Fruit fly (Drosophila melanogaster) whole organism, prepupa: ENCODE data around the gene Rev1.
A peak's percentile ranks its signal among the peaks of the same experiment; 100 is the strongest.

Experiments
- Blimp-1 ChIP-seq: fragments of 200-800 bp; sonication (Bioruptor generic); optimal IDR thresholded peaks from 3 replicates; lab custom pipeline; 2017; ENCODE audit warnings: missing biosample characterization, missing genetic modification characterization, mild to moderate bottlenecking, moderate library complexity, missing genetic modification reagents
- CG11294 ChIP-seq: fragments of 200-800 bp; sonication (Bioruptor generic); IDR thresholded peaks from 2 replicates; pipeline ENCODE4 v1.3.6; 2022; ENCODE audit warnings: missing biosample characterization, missing genetic modification characterization
- CG11762 ChIP-seq: fragments of 200-800 bp; sonication (Bioruptor generic); optimal IDR thresholded peaks from 3 replicates; lab custom pipeline; 2016; ENCODE audit warnings: missing biosample characterization, missing genetic modification characterization; ENCODE audit not compliant: insufficient read depth
- CG11902 ChIP-seq: fragments of 200-800 bp; sonication (Bioruptor generic); optimal IDR thresholded peaks from 3 replicates; lab custom pipeline; 2016; ENCODE audit warnings: missing biosample characterization, missing genetic modification characterization
- CG15336 ChIP-seq: fragments of 200-800 bp; sonication (Bioruptor generic); IDR thresholded peaks from 2 replicates; pipeline ENCODE4 v1.3.6; 2022; ENCODE audit warnings: missing biosample characterization, missing genetic modification characterization
- CG16779 ChIP-seq: fragments of 200-800 bp; sonication (Bioruptor generic); optimal IDR thresholded peaks from 3 replicates; lab custom pipeline; 2017; ENCODE audit warnings: missing biosample characterization, mild to moderate bottlenecking, missing genetic modification characterization
- CG3032 ChIP-seq: fragments of 200-800 bp; optimal IDR thresholded peaks from 2 replicates; lab custom pipeline; 2019; ENCODE audit warnings: missing biosample characterization, mild to moderate bottlenecking, missing genetic modification characterization, moderate library complexity
- CG31627 ChIP-seq: fragments of 200-800 bp; sonication (Bioruptor generic); optimal IDR thresholded peaks from 3 replicates; lab custom pipeline; 2016; ENCODE audit warnings: missing biosample characterization, missing genetic modification characterization
- CG32006 ChIP-seq: fragments of 200-800 bp; sonication (Bioruptor generic); optimal IDR thresholded peaks from 3 replicates; lab custom pipeline; 2017; ENCODE audit warnings: missing biosample characterization, mild to moderate bottlenecking, missing genetic modification characterization
- CG34406 ChIP-seq: fragments of 200-800 bp; sonication (Bioruptor generic); optimal IDR thresholded peaks from 3 replicates; lab custom pipeline; 2016; ENCODE audit warnings: missing biosample characterization, missing genetic modification characterization
- CG3919 ChIP-seq: fragments of 200-800 bp; sonication (Bioruptor generic); optimal IDR thresholded peaks from 3 replicates; lab custom pipeline; 2016; ENCODE audit warnings: missing biosample characterization, missing genetic modification characterization
- CG4318 ChIP-seq: fragments of 200-800 bp; sonication (Bioruptor generic); optimal IDR thresholded peaks from 3 replicates; lab custom pipeline; 2017; ENCODE audit warnings: missing biosample characterization, mild to moderate bottlenecking, missing genetic modification characterization
- CG6163 ChIP-seq: fragments of 200-800 bp; sonication (Bioruptor generic); IDR thresholded peaks from 3 replicates; pipeline ENCODE4 v1.3.6; 2022; ENCODE audit warnings: missing biosample characterization, missing genetic modification characterization
- CG6792 ChIP-seq: fragments of 200-800 bp; sonication (Bioruptor generic); optimal IDR thresholded peaks from 3 replicates; lab custom pipeline; 2016; ENCODE audit warnings: missing biosample characterization, missing genetic modification characterization
- CG6854 ChIP-seq: fragments of 200-800 bp; sonication (Bioruptor generic); optimal IDR thresholded peaks from 2 replicates; lab custom pipeline; 2017; ENCODE audit warnings: missing biosample characterization, mild to moderate bottlenecking, missing genetic modification characterization
- CG8119 ChIP-seq: fragments of 200-800 bp; sonication (Bioruptor generic); IDR thresholded peaks from 3 replicates; pipeline ENCODE4 v1.3.6; 2022; ENCODE audit warnings: missing biosample characterization, missing genetic modification characterization
- CG8632 ChIP-seq: fragments of 200-800 bp; sonication (Bioruptor generic); optimal IDR thresholded peaks from 3 replicates; lab custom pipeline; 2016; ENCODE audit warnings: missing biosample characterization, missing genetic modification characterization
- CG9139 ChIP-seq: fragments of 200-800 bp; sonication (Bioruptor generic); optimal IDR thresholded peaks from 3 replicates; lab custom pipeline; 2017; ENCODE audit warnings: missing biosample characterization, mild to moderate bottlenecking, missing genetic modification characterization
- Eip75B ChIP-seq: fragments of 200-800 bp; sonication (Bioruptor generic); optimal IDR thresholded peaks from 3 replicates; lab custom pipeline; 2016; ENCODE audit warnings: missing biosample characterization, missing genetic modification characterization
- Eip78C ChIP-seq: fragments of 200-800 bp; sonication (Bioruptor generic); peaks from one replicate; lab custom pipeline; 2016; ENCODE audit warnings: missing biosample characterization, missing genetic modification characterization
- Gug ChIP-seq: fragments of 200-800 bp; sonication (Bioruptor generic); IDR thresholded peaks from 2 replicates; pipeline ENCODE4 v1.3.6; 2022; ENCODE audit warnings: missing biosample characterization, missing genetic modification characterization
- Hr39 ChIP-seq: fragments of 200-800 bp; sonication (Bioruptor generic); optimal IDR thresholded peaks from 2 replicates; lab custom pipeline; 2016; ENCODE audit warnings: missing biosample characterization, missing genetic modification characterization
- Hr4 ChIP-seq: fragments of 200-800 bp; sonication (Bioruptor generic); optimal IDR thresholded peaks from 3 replicates; lab custom pipeline; 2016; ENCODE audit warnings: missing biosample characterization, missing genetic modification characterization
- Lpt ChIP-seq: fragments of 200-800 bp; sonication (Bioruptor generic); optimal IDR thresholded peaks from 3 replicates; lab custom pipeline; 2016; ENCODE audit warnings: missing biosample characterization, missing genetic modification characterization
- Met ChIP-seq: fragments of 200-800 bp; sonication (Bioruptor generic); optimal IDR thresholded peaks from 3 replicates; lab custom pipeline; 2016; ENCODE audit warnings: missing biosample characterization, missing genetic modification characterization
- OdsH ChIP-seq: fragments of 200-800 bp; sonication (Bioruptor generic); optimal IDR thresholded peaks from 3 replicates; lab custom pipeline; 2016; ENCODE audit warnings: missing biosample characterization, missing genetic modification characterization
- Sox102F ChIP-seq: fragments of 200-800 bp; sonication (Bioruptor generic); optimal IDR thresholded peaks from 2 replicates; lab custom pipeline; 2016; ENCODE audit warnings: missing biosample characterization, mild to moderate bottlenecking, missing genetic modification characterization
- Sox14 ChIP-seq: fragments of 200-800 bp; sonication (Bioruptor generic); optimal IDR thresholded peaks from 3 replicates; lab custom pipeline; 2016; ENCODE audit warnings: missing biosample characterization, missing genetic modification characterization
- achi ChIP-seq: fragments of 200-800 bp; sonication (Bioruptor generic); optimal IDR thresholded peaks from 3 replicates; lab custom pipeline; 2016; ENCODE audit warnings: missing biosample characterization, missing genetic modification characterization
- acj6 ChIP-seq: fragments of 200-800 bp; sonication (Bioruptor generic); optimal IDR thresholded peaks from 3 replicates; lab custom pipeline; 2016; ENCODE audit warnings: missing biosample characterization, missing genetic modification characterization
- cyc ChIP-seq: fragments of 200-800 bp; sonication (Bioruptor generic); optimal IDR thresholded peaks from 3 replicates; lab custom pipeline; 2016; ENCODE audit warnings: missing biosample characterization, missing genetic modification characterization
- dac ChIP-seq: fragments of 200-800 bp; sonication (Bioruptor generic); optimal IDR thresholded peaks from 2 replicates; lab custom pipeline; 2017; ENCODE audit warnings: missing biosample characterization, mild to moderate bottlenecking, missing genetic modification characterization
- dsx ChIP-seq: fragments of 200-800 bp; optimal IDR thresholded peaks from 3 replicates; lab custom pipeline; 2019; ENCODE audit warnings: missing biosample characterization, mild to moderate bottlenecking, missing genetic modification characterization, moderate library complexity; ENCODE audit not compliant: poor library complexity, severe bottlenecking
- eg ChIP-seq: fragments of 200-800 bp; sonication (Bioruptor generic); IDR thresholded peaks from 3 replicates; pipeline ENCODE4 v1.3.6; 2022; ENCODE audit warnings: missing biosample characterization, missing genetic modification characterization
- esn ChIP-seq: fragments of 200-800 bp; sonication (Bioruptor generic); optimal IDR thresholded peaks from 2 replicates; lab custom pipeline; 2016; ENCODE audit warnings: missing biosample characterization, mild to moderate bottlenecking, missing genetic modification characterization, moderate library complexity
- fd59A ChIP-seq: fragments of 200-800 bp; sonication (Bioruptor generic); optimal IDR thresholded peaks from 2 replicates; lab custom pipeline; 2017; ENCODE audit warnings: missing biosample characterization, mild to moderate bottlenecking, missing genetic modification characterization, missing genetic modification reagents
- fd85E ChIP-seq: fragments of 200-800 bp; sonication (Bioruptor generic); optimal IDR thresholded peaks from 3 replicates; lab custom pipeline; 2016; ENCODE audit warnings: missing biosample characterization, missing genetic modification characterization
- fkh ChIP-seq: fragments of 200-800 bp; sonication (Bioruptor generic); optimal IDR thresholded peaks from 3 replicates; lab custom pipeline; 2017; ENCODE audit warnings: missing biosample characterization, mild to moderate bottlenecking, missing genetic modification characterization, moderate library complexity
- pdm3 ChIP-seq: fragments of 200-800 bp; sonication (Bioruptor generic); optimal IDR thresholded peaks from 3 replicates; lab custom pipeline; 2016; ENCODE audit warnings: missing biosample characterization, missing genetic modification characterization
- spab ChIP-seq: fragments of 200-800 bp; sonication (Bioruptor generic); optimal IDR thresholded peaks from 2 replicates; lab custom pipeline; 2017; ENCODE audit warnings: missing biosample characterization, mild to moderate bottlenecking, missing genetic modification characterization, missing genetic modification reagents
- ss ChIP-seq, 2 experiments: fragments of 200-800 bp; sonication (Bioruptor generic); optimal IDR thresholded peaks; 2 replicates in 1 of 2; 3 replicates in 1 of 2; lab custom pipeline; 2017 to 2018; ENCODE audit warnings: mild to moderate bottlenecking in 2 of 2, missing biosample characterization in 2 of 2, missing genetic modification characterization in 2 of 2, moderate library complexity in 1 of 2
- svp ChIP-seq: fragments of 200-800 bp; sonication (Bioruptor generic); peaks from one replicate; lab custom pipeline; 2016; ENCODE audit warnings: missing biosample characterization, missing genetic modification characterization

Rev1 gene

DNA sequence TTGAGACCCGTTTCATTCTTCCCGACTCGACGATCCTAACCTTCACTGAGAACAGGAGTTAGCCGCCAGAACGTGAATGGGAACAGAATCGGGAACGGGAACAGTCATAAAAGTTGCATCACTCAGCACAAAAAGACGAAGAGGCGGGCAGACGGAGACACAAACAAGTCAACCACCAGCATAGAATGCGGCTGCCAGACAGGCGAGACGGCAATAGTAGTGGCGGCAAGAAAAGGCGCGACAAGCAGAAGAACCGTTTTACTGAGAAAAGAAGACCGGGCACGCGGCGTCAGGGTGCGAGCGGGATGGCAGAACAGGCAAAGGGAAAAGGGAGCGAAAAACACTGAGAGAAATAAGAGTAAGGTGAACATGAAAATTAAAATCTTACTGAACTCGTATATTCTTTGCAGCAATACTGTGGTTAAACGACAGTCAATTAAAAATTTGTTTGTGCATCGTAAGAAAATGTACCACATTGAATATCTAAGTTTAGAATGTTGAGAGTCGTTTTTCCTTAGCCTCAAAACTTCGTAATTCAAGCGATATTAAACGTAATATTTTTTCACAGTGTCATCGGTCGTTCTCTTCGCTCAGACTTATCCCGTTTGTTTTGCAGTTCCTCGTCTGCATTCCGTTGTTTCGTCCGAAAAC lies 13.7 kb upstream of the Rev1 start (continued):
- peak; percentile 87 for TF ChIP-seq CG11902 (GFP tag; lab: Kevin White, UChicago)
- TF ChIP-seq CG6854, result peak; percentile 87
- TF ChIP-seq CG6792 (GFP tag; lab: Kevin White, UChicago), result peak; percentile 94
- peak; percentile 92 for TF ChIP-seq achi (GFP tag; lab: Kevin White, UChicago)
- TF ChIP-seq Met, result peak; percentile 95
- peak; percentile 95 for TF ChIP-seq acj6
- peak; percentile 92 for TF ChIP-seq Lpt (GFP tag; lab: Kevin White, UChicago)
- TF ChIP-seq spab (GFP tag; lab: Kevin White, UChicago), result peak; percentile 89
- peak; percentile 93 for TF ChIP-seq Eip75B
- TF ChIP-seq Sox102F (GFP tag; lab: Kevin White, UChicago), result peak; percentile 94
- peak; percentile 95 for TF ChIP-seq Hr39 (GFP tag; lab: Kevin White, UChicago)
- TF ChIP-seq CG16779, result peak; percentile 82
- peak; percentile 95 for TF ChIP-seq cyc (GFP tag; lab: Kevin White, UChicago)
- peak; percentile 89 to 91 for TF ChIP-seq ss (GFP tag; optimal IDR thresholded peaks at IDR 0.05; lab: Kevin White, UChicago)
- peak; percentile 90 for TF ChIP-seq CG9139 (GFP tag; lab: Kevin White, UChicago)
- peak; percentile 92 for TF ChIP-seq fd59A
- peak; percentile 84 for TF ChIP-seq eg (GFP tag; lab: Robert Waterston, UW)
- peak; percentile 90 for TF ChIP-seq CG8632 (GFP tag; lab: Kevin White, UChicago)
- TF ChIP-seq Blimp-1 (GFP tag; lab: Kevin White, UChicago), result peak; percentile 80
- peak; percentile 98 for TF ChIP-seq svp (GFP tag; lab: Kevin White, UChicago)
- peak; percentile 95 for TF ChIP-seq OdsH (GFP tag; lab: Kevin White, UChicago)
- TF ChIP-seq dac (GFP tag; lab: Kevin White, UChicago), result peak; percentile 76
- TF ChIP-seq Eip78C (GFP tag; lab: Kevin White, UChicago), result peak; percentile 98
- peak; percentile 95 for TF ChIP-seq CG31627 (GFP tag; lab: Kevin White, UChicago)
- TF ChIP-seq fkh (GFP tag; lab: Kevin White, UChicago), result peak; percentile 23
- peak; percentile 97 for TF ChIP-seq esn (GFP tag; lab: Kevin White, UChicago)
- peak; percentile 87 for TF ChIP-seq CG15336 (GFP tag; lab: Robert Waterston, UW)

DNA sequence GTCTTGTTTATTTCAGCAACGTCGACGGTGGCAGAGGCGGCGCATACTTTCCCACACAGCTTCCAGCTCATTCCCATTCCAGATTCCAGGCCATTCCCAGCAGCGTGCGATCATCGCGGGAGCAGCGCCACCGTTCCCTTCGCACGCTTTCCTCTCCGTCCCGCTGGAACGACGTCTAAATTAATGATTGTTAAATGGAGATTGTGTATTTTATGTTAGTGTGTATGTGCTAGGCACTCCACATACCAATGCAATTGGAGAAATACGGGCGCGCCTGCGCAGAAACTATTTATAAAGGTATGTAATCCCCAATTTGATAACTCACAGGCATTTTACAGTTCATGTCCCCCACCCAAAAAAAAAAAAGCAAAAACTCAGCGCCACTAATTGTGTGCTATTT lies 12.7 kb upstream of the Rev1 start:
- no peak for TF ChIP-seq svp (GFP tag; lab: Kevin White, UChicago)
- 0 out of 3 replicates have a peak, but pooled peaks have one; percentile 23 for TF ChIP-seq CG8119 (GFP tag; lab: Robert Waterston, UW)
- 0 out of 3 replicates have a peak, but pooled peaks have one; percentile 38 for TF ChIP-seq eg (GFP tag; lab: Robert Waterston, UW)
- TF ChIP-seq CG6854, result no peak

DNA sequence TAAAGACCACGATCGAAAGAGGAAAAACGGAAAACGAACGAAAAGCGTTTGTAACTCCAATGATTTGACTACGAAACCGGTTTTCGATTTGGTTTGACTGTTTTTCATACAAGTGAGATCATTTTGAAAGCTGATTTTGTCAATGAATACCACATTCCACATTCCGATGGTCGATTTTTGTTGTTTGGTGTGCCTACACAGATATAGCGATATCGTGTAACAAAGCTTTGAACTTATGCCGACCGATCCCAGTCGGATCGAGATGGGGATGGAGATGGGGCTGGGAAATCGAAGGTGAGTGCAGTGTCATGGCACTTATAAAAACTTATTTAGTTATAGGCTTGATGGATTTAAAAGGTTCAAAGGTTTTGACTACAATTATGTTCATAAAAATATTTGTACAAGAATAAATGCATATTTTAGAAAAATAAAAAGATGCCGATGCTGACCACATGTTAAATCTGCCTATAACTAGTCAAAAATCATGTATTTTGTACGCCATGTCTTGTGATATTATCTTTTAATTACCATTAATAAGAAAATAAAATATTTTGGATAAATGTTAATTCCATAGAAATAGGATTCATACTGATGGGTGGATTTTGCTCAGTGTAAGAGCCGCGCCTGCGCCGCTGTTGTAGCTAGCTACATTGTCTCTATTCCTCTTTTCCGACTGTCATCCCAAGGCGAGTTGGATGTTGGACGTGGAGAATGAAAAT lies 11.9 kb upstream of the Rev1 start:
- TF ChIP-seq CG32006 (GFP tag; lab: Kevin White, UChicago) (peak; percentile 82), fd85E (GFP tag; lab: Kevin White, UChicago) (no peak), pdm3 (GFP tag; lab: Kevin White, UChicago) (peak; percentile 38), Hr4 (GFP tag; lab: Kevin White, UChicago) (peak; percentile 73), CG3919 (peak; percentile 42), Sox102F (GFP tag; lab: Kevin White, UChicago) (no peak), cyc (GFP tag; lab: Kevin White, UChicago) (no peak), Eip75B (peak; percentile 10), Lpt (GFP tag; lab: Kevin White, UChicago) (peak; percentile 28), ss (GFP tag; optimal IDR thresholded peaks at IDR 0.05; lab: Kevin White, UChicago) (no peak), CG11902 (GFP tag; lab: Kevin White, UChicago) (no peak), acj6 (peak; percentile 29), achi (GFP tag; lab: Kevin White, UChicago) (peak; percentile 48), CG8119 (GFP tag; lab: Robert Waterston, UW) (peak; percentile 64; the same call in 2 of the 3 replicates), CG11762 (GFP tag; lab: Kevin White, UChicago) (peak; percentile 48), Eip78C (GFP tag; lab: Kevin White, UChicago) (peak; percentile 72), Sox14 (peak; percentile 19), CG16779 (peak; percentile 2), CG6163 (GFP tag; lab: Robert Waterston, UW) (0 out of 3 replicates have a peak, but pooled peaks have one; percentile 11), CG9139 (GFP tag; lab: Kevin White, UChicago) (no peak), CG4318 (GFP tag; lab: Kevin White, UChicago) (peak; percentile 51), Gug (GFP tag; lab: Robert Waterston, UW) (peak; percentile 29; the same call in 1 of the 2 replicates), CG34406 (GFP tag; lab: Kevin White, UChicago) (peak; percentile 18), CG15336 (GFP tag; lab: Robert Waterston, UW) (peak; percentile 63; the same call in 1 of the 2 replicates), CG11294 (GFP tag; lab: Robert Waterston, UW) (no peak), spab (GFP tag; lab: Kevin White, UChicago) (peak; percentile 37), CG3032 (tag; lab: Kevin White, UChicago) (peak; percentile 51), CG31627 (GFP tag; lab: Kevin White, UChicago) (no peak), dsx (GFP tag; lab: Kevin White, UChicago) (peak; percentile 71)
